Fruit fly (Drosophila melanogaster) whole organism, adult: ENCODE measurements around the gene Vha16-2.

ENCODE experiments used
- CG11617 ChIP-seq: fragments of 200-800 bp; sonication (Bioruptor generic); optimal IDR thresholded peaks from 2 replicates; lab custom pipeline; 2017; ENCODE audit warnings: mild to moderate bottlenecking, missing biosample characterization, missing genetic modification reagents, missing genetic modification characterization
- CG12768 ChIP-seq: fragments of 200-800 bp; sonication (Bioruptor generic); optimal IDR thresholded peaks from 2 replicates; lab custom pipeline; 2017; ENCODE audit warnings: missing biosample characterization, missing genetic modification characterization, mild to moderate bottlenecking, moderate library complexity, missing genetic modification reagents
- CG14711 ChIP-seq: fragments of 200-800 bp; sonication (Bioruptor generic); optimal IDR thresholded peaks from 2 replicates; lab custom pipeline; 2018; ENCODE audit warnings: missing biosample characterization, mild to moderate bottlenecking, missing genetic modification characterization, moderate library complexity
- CG1620 ChIP-seq: fragments of 200-800 bp; sonication (Bioruptor generic); optimal IDR thresholded peaks from 2 replicates; lab custom pipeline; 2016; ENCODE audit warnings: missing biosample characterization, missing genetic modification characterization
- CG33017 ChIP-seq: fragments of 200-800 bp; sonication (Bioruptor generic); optimal IDR thresholded peaks from 2 replicates; lab custom pipeline; 2018; ENCODE audit warnings: missing biosample characterization, mild to moderate bottlenecking, missing genetic modification characterization, moderate library complexity
- CG5204 ChIP-seq: fragments of 200-800 bp; sonication (Bioruptor generic); optimal IDR thresholded peaks from 2 replicates; lab custom pipeline; 2016; ENCODE audit warnings: missing biosample characterization, missing genetic modification characterization
- CG7045 ChIP-seq: fragments of 200-800 bp; sonication (Bioruptor generic); optimal IDR thresholded peaks from 2 replicates; lab custom pipeline; 2017; ENCODE audit warnings: missing biosample characterization, mild to moderate bottlenecking, missing genetic modification characterization
- CG7101 ChIP-seq: fragments of 200-800 bp; sonication (Bioruptor generic); optimal IDR thresholded peaks from 2 replicates; lab custom pipeline; 2018; ENCODE audit warnings: missing biosample characterization, mild to moderate bottlenecking, missing genetic modification characterization, moderate library complexity
- Clk ChIP-seq: fragments of 200-800 bp; sonication (Bioruptor generic); optimal IDR thresholded peaks from 2 replicates; lab custom pipeline; 2017; ENCODE audit warnings: missing biosample characterization, missing genetic modification characterization
- Crg-1 ChIP-seq: fragments of 200-800 bp; sonication (Bioruptor generic); optimal IDR thresholded peaks from 2 replicates; lab custom pipeline; 2016; ENCODE audit warnings: missing biosample characterization, missing genetic modification characterization
- Hr96 ChIP-seq: fragments of 200-800 bp; sonication (Bioruptor generic); optimal IDR thresholded peaks from 2 replicates; lab custom pipeline; 2016; ENCODE audit warnings: missing biosample characterization, missing genetic modification characterization
- Mnt ChIP-seq: fragments of 200-800 bp; sonication (Bioruptor generic); optimal IDR thresholded peaks from 2 replicates; lab custom pipeline; 2016; ENCODE audit warnings: missing biosample characterization, mild to moderate bottlenecking, missing genetic modification characterization
- bab1 ChIP-seq: fragments of 200-800 bp; sonication (Bioruptor generic); optimal IDR thresholded peaks from 3 replicates; lab custom pipeline; 2019; ENCODE audit warnings: missing biosample characterization, mild to moderate bottlenecking, missing genetic modification characterization, moderate library complexity
- cic ChIP-seq: fragments of 200-800 bp; sonication (Bioruptor generic); optimal IDR thresholded peaks from 2 replicates; lab custom pipeline; 2017; ENCODE audit warnings: missing biosample characterization, mild to moderate bottlenecking, missing genetic modification characterization, moderate library complexity
- cnc ChIP-seq, 2 experiments: fragments of >200 bp; optimal IDR thresholded peaks; 2 replicates each; lab custom pipeline; 2017
- kay ChIP-seq: fragments of 200-800 bp; sonication (Bioruptor generic); peaks from one replicate; lab custom pipeline; 2016; ENCODE audit warnings: missing biosample characterization, missing genetic modification characterization, borderline replicate concordance
- ovo ChIP-seq: fragments of 200-800 bp; sonication (Bioruptor generic); optimal IDR thresholded peaks from 2 replicates; lab custom pipeline; 2016; ENCODE audit warnings: missing biosample characterization, missing genetic modification characterization
- pad ChIP-seq: fragments of 200-800 bp; sonication (Bioruptor generic); optimal IDR thresholded peaks from 3 replicates; lab custom pipeline; 2017; ENCODE audit warnings: missing biosample characterization, missing genetic modification characterization, mild to moderate bottlenecking, moderate library complexity, missing genetic modification reagents
- tj ChIP-seq: fragments of 200-800 bp; sonication (Bioruptor generic); optimal IDR thresholded peaks from 3 replicates; lab custom pipeline; 2017; ENCODE audit warnings: missing biosample characterization, mild to moderate bottlenecking, missing genetic modification characterization, moderate library complexity
- toe ChIP-seq: fragments of 200-800 bp; sonication (Bioruptor generic); optimal IDR thresholded peaks from 2 replicates; lab custom pipeline; 2016; ENCODE audit warnings: missing biosample characterization, missing genetic modification characterization

The Vha16-2 gene

DNA sequence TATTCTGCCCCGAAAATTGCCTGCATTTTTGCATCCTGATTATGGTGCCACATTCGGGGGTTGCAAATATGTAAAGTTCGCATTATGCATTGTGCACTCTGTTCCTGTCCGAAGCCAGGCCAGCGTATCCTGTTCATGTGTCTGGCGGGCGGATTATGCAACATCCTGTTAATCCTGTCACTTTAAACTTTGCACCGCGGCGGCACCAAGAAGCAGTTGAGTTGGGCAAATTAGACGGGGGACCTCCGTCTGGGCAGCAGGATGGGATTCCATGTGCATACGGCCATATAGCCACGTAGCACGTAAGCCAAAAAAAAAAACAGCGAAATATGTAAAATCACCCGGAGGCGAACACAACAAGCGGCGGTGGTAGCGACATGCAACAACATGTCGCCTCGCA is 14.7 kb downstream of the Vha16-2 start:
- TF ChIP-seq Clk: no peak
- no peak for TF ChIP-seq Crg-1 (GFP tag; lab: Kevin White, UChicago)
- TF ChIP-seq CG33017 (tag; lab: Kevin White, UChicago): no peak
- TF ChIP-seq bab1 (GFP tag; lab: Kevin White, UChicago): no peak

DNA sequence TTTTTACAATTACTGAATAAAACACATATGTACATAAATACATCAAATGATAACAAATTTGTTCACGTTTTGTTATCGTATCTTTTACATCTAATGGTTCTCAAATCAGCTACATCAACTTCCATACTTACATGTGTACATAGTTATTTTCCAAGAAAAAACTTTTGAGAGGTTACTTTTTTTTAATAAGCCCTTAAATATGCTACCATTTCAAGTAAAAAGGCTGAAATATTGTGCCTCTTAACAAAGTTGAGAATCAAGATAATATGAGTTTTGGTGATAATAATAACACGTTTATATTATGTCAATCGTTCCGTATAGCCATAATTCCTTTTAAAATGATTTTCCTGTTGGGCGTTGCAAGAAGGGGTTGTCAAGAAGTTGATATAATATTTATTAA is 15.8 kb downstream of the Vha16-2 start:
- TF ChIP-seq kay (GFP tag; lab: Kevin White, UChicago): peak; percentile 70
- no peak for TF ChIP-seq CG1620 (GFP tag; lab: Kevin White, UChicago)
- TF ChIP-seq Crg-1 (GFP tag; lab: Kevin White, UChicago): no peak
- TF ChIP-seq Hr96 (GFP tag; lab: Kevin White, UChicago): no peak
- TF ChIP-seq CG5204 (GFP tag; lab: Kevin White, UChicago): no peak

DNA sequence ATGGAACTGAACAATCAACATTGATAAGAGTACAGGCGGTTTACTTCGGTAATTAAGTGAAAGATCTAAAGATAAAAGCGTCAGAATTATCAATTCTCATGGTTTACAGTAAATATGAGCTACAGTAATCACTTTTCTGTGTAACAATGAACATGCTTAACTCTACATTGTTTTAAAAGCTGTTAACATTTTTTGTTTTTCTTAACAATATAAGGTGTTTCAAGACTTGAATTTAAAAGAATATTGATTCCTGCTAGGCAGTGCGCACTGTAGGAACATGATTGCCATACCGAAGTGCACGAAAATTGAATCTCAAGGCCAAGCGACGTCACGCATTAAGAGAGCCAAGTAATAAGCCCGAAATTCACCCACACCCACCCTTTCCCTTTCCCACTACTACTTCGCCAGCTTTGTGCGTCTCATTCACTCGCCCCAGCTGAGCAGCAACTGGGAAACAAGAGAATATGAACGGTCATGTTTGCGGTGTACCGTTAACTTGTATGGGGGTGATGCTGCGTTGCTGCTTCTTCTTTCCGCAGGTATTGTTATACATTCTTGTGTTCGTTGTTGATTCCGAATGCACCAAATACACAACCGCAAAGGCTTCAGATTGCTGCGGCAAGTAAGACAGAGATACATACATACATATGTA is 16.6 kb downstream of the Vha16-2 start:
- TF ChIP-seq CG11617 (GFP tag; lab: Kevin White, UChicago): no peak
- TF ChIP-seq Crg-1 (GFP tag; lab: Kevin White, UChicago): no peak
- no peak for TF ChIP-seq toe (GFP tag; lab: Kevin White, UChicago)
- TF ChIP-seq CG7045 (GFP tag; lab: Kevin White, UChicago): peak; percentile 36
- TF ChIP-seq pad: peak; percentile 96
- TF ChIP-seq CG7101 (tag; lab: Kevin White, UChicago): peak; percentile 51
- TF ChIP-seq Hr96 (GFP tag; lab: Kevin White, UChicago): peak; percentile 28
- no peak for TF ChIP-seq cnc (optimal IDR thresholded peaks at IDR 0.05; lab: Kevin White, UChicago)
- peak; percentile 91 for TF ChIP-seq ovo (GFP tag; lab: Kevin White, UChicago)
- peak; percentile 85 for TF ChIP-seq bab1 (GFP tag; lab: Kevin White, UChicago)
- TF ChIP-seq cic (GFP tag; lab: Kevin White, UChicago): no peak
- peak; percentile 7 for TF ChIP-seq CG33017 (tag; lab: Kevin White, UChicago)
- peak; percentile 62 for TF ChIP-seq CG14711 (tag; lab: Kevin White, UChicago)

DNA sequence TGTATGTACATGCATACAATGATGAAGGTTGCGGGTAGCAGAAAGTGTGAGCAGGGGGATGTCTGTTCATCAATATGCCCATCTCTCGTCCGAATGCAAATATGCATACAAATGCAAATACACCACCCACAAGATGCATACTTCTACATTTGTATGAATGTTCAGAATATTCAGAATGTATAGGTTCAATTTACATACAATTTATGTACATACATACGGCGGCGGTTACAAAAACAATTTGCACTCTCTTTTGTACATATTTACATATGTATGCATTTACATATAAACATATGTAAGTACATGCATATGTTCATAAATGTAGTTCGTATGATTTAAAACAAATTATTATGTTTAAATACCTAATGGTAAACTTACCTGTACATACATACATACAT is 17.1 kb downstream of the Vha16-2 start:
- TF ChIP-seq CG14711 (tag; lab: Kevin White, UChicago) (no peak), kay (GFP tag; lab: Kevin White, UChicago) (peak; percentile 70)

DNA sequence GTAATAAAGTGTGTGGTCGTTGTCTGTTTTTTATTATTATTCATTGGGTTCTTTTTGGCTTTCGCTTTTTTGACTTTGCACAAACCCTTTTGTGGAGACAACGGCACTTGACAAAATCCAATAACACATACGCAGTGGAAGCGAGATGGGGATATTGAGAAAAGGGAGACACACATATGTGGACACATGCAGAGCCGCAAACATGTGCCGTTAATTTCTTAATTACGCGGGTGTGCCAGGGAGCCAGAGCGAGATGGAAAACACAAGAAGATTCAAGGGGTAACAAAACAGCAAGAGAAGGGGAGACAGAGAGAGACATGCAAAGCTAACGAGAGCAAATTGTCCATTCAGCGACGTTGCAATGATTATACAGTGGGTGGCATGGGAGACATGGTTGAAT is 17.7 kb downstream of the Vha16-2 start:
- peak; percentile 99 for TF ChIP-seq pad
- no peak for TF ChIP-seq CG1620 (GFP tag; lab: Kevin White, UChicago)
- TF ChIP-seq cic (GFP tag; lab: Kevin White, UChicago): no peak
- TF ChIP-seq Crg-1 (GFP tag; lab: Kevin White, UChicago): no peak
- no peak for TF ChIP-seq toe (GFP tag; lab: Kevin White, UChicago)
- TF ChIP-seq CG11617 (GFP tag; lab: Kevin White, UChicago): no peak
- TF ChIP-seq tj (GFP tag; lab: Kevin White, UChicago): peak; percentile 27
- TF ChIP-seq CG5204 (GFP tag; lab: Kevin White, UChicago): no peak
- TF ChIP-seq CG33017 (tag; lab: Kevin White, UChicago): no peak
- peak; percentile 23 for TF ChIP-seq bab1 (GFP tag; lab: Kevin White, UChicago)
- no peak for TF ChIP-seq kay (GFP tag; lab: Kevin White, UChicago)
- TF ChIP-seq cnc (optimal IDR thresholded peaks at IDR 0.05; lab: Kevin White, UChicago): no peak
- TF ChIP-seq CG12768 (GFP tag; lab: Kevin White, UChicago): no peak
- peak; percentile 74 for TF ChIP-seq ovo (GFP tag; lab: Kevin White, UChicago)
- TF ChIP-seq CG7045 (GFP tag; lab: Kevin White, UChicago): no peak
- TF ChIP-seq Mnt: peak; percentile 16
- no peak for TF ChIP-seq CG14711 (tag; lab: Kevin White, UChicago)
- TF ChIP-seq Hr96 (GFP tag; lab: Kevin White, UChicago): no peak
- no peak for TF ChIP-seq CG7101 (tag; lab: Kevin White, UChicago)
- no peak for TF ChIP-seq Clk

DNA sequence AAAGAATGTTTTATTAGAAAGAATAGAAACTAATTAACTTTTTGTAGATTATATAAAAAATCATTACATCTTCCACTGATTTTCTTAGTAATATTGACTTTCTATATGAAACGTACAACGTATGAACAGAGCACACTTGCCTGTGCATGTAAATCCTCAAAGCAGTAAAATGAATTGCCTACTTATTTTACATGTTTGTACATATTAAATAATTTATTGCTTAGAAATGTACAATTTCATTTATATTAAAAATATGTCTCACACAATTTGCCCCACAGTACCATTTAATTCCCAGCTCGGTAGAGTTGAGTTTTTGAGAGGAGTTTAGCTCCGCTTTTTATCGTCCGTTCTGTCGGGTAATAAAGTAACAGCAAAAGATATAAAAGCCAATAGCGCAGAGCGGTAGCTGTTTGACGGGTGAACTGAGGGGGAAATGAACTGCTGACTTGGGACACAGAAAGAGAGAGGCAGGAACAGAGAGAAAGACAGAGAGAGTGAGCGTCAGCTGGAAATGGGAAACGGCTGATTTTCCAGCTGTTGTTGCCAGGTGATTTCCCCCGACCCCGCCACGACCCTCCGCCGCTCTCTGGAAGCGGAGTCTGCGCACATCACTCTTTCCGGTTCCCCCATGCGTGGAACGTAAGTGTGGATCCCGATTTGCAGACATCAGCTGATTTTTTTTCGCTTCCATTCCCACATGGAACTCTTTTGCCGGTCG is 18.5 kb downstream of the Vha16-2 start:
- TF ChIP-seq kay (GFP tag; lab: Kevin White, UChicago): no peak
- TF ChIP-seq Clk: no peak
- no peak for TF ChIP-seq CG11617 (GFP tag; lab: Kevin White, UChicago)
- no peak for TF ChIP-seq cic (GFP tag; lab: Kevin White, UChicago)
- no peak for TF ChIP-seq CG7101 (tag; lab: Kevin White, UChicago)
- TF ChIP-seq tj (GFP tag; lab: Kevin White, UChicago): peak; percentile 57
- no peak for TF ChIP-seq cnc (optimal IDR thresholded peaks at IDR 0.05; lab: Kevin White, UChicago)
- TF ChIP-seq toe (GFP tag; lab: Kevin White, UChicago): no peak
- no peak for TF ChIP-seq CG7045 (GFP tag; lab: Kevin White, UChicago)
- peak; percentile 41 for TF ChIP-seq bab1 (GFP tag; lab: Kevin White, UChicago)
- TF ChIP-seq pad: peak; percentile 84
- no peak for TF ChIP-seq CG1620 (GFP tag; lab: Kevin White, UChicago)
- TF ChIP-seq CG14711 (tag; lab: Kevin White, UChicago): no peak
- TF ChIP-seq Crg-1 (GFP tag; lab: Kevin White, UChicago): peak; percentile 39
- TF ChIP-seq CG12768 (GFP tag; lab: Kevin White, UChicago): no peak
- TF ChIP-seq CG33017 (tag; lab: Kevin White, UChicago): no peak
- no peak for TF ChIP-seq Mnt
- TF ChIP-seq Hr96 (GFP tag; lab: Kevin White, UChicago): no peak
- TF ChIP-seq ovo (GFP tag; lab: Kevin White, UChicago): peak; percentile 26
